Fruit fly (Drosophila melanogaster) whole organism, embryonic: ENCODE results near the gene anne.
A peak's percentile ranks its signal among the peaks of the same experiment; 100 is the strongest.

ENCODE experiments used
- ATbp ChIP-seq: fragments of 200-800 bp; sonication (Bioruptor generic); optimal IDR thresholded peaks from 2 replicates; lab custom pipeline; 2017; ENCODE audit warnings: missing biosample characterization, mild to moderate bottlenecking, missing genetic modification characterization, missing genetic modification reagents
- CG1024 ChIP-seq: fragments of 200-800 bp; sonication (Bioruptor generic); IDR thresholded peaks from 2 replicates; pipeline ENCODE4 v1.3.6; 2022; ENCODE audit warnings: missing biosample characterization, missing genetic modification characterization
- CG12104 ChIP-seq: fragments of 200-800 bp; sonication (Bioruptor generic); optimal IDR thresholded peaks from 3 replicates; lab custom pipeline; 2016; ENCODE audit warnings: missing biosample characterization, missing genetic modification characterization
- CG12391 ChIP-seq: fragments of 200-800 bp; sonication (Bioruptor generic); optimal IDR thresholded peaks from 3 replicates; lab custom pipeline; 2018; ENCODE audit warnings: missing biosample characterization, mild to moderate bottlenecking, missing genetic modification characterization, moderate library complexity
- CG14710 ChIP-seq: fragments of 200-800 bp; sonication (Bioruptor generic); optimal IDR thresholded peaks from 3 replicates; lab custom pipeline; 2019; ENCODE audit warnings: missing biosample characterization, mild to moderate bottlenecking, missing genetic modification characterization, moderate library complexity
- CG14860 ChIP-seq: fragments of 200-800 bp; sonication (Bioruptor generic); IDR thresholded peaks from 3 replicates; pipeline ENCODE4 v1.3.6; 2022; ENCODE audit warnings: missing biosample characterization, missing genetic modification characterization; ENCODE audit not compliant: partially characterized antibody
- CG15073 ChIP-seq: fragments of 200-800 bp; sonication (Bioruptor generic); optimal IDR thresholded peaks from 2 replicates; lab custom pipeline; 2016; ENCODE audit warnings: missing biosample characterization, missing genetic modification characterization
- CG1603 ChIP-seq: fragments of 200-800 bp; sonication (Bioruptor generic); optimal IDR thresholded peaks from 2 replicates; lab custom pipeline; 2019; ENCODE audit warnings: missing biosample characterization, mild to moderate bottlenecking, missing genetic modification characterization, moderate library complexity
- CG1647 ChIP-seq: fragments of 200-800 bp; sonication (Bioruptor generic); optimal IDR thresholded peaks from 3 replicates; lab custom pipeline; 2016; ENCODE audit warnings: missing biosample characterization, missing genetic modification characterization
- CG16813 ChIP-seq: fragments of 200-800 bp; sonication (Bioruptor generic); IDR thresholded peaks from 3 replicates; pipeline ENCODE4 v1.3.6; 2022; ENCODE audit warnings: missing biosample characterization, missing genetic modification characterization; ENCODE audit not compliant: partially characterized antibody
- CG17328 ChIP-seq: fragments of 200-800 bp; sonication (Bioruptor generic); IDR thresholded peaks from 2 replicates; pipeline ENCODE4 v1.3.6; 2022; ENCODE audit warnings: missing biosample characterization, missing genetic modification characterization
- CG17802 ChIP-seq: fragments of 200-800 bp; sonication (Bioruptor generic); optimal IDR thresholded peaks from 2 replicates; lab custom pipeline; 2018; ENCODE audit warnings: missing biosample characterization, mild to moderate bottlenecking, missing genetic modification characterization, moderate library complexity
- CG17912 ChIP-seq: fragments of 200-800 bp; sonication (Bioruptor generic); optimal IDR thresholded peaks from 2 replicates; lab custom pipeline; 2018; ENCODE audit warnings: missing biosample characterization, mild to moderate bottlenecking, missing genetic modification characterization
- CG2199 ChIP-seq: fragments of 200-800 bp; sonication (Bioruptor generic); IDR thresholded peaks from 3 replicates; pipeline ENCODE4 v1.3.6; 2022; ENCODE audit warnings: missing biosample characterization, missing genetic modification characterization
- CG31441 ChIP-seq: fragments of 200-800 bp; sonication (Bioruptor generic); IDR thresholded peaks from 2 replicates; pipeline ENCODE4 v1.3.6; 2022; ENCODE audit warnings: missing biosample characterization, missing genetic modification characterization
- CG4404 ChIP-seq: fragments of 200-800 bp; sonication (Bioruptor generic); IDR thresholded peaks from 2 replicates; pipeline ENCODE4 v1.3.6; 2022; ENCODE audit warnings: missing biosample characterization, missing genetic modification characterization
- CG7357 ChIP-seq: fragments of 200-800 bp; sonication (Bioruptor generic); IDR thresholded peaks from 3 replicates; pipeline ENCODE4 v1.3.6; 2022; ENCODE audit warnings: missing biosample characterization, missing genetic modification characterization
- CG8290 ChIP-seq, 3 experiments: fragments of 200-800 bp; sonication (Bioruptor generic); optimal IDR thresholded peaks; 2 replicates each; lab custom pipeline; 2016 to 2019; ENCODE audit warnings: missing biosample characterization in 3 of 3, missing genetic modification characterization in 3 of 3, mild to moderate bottlenecking in 2 of 3, moderate library complexity in 1 of 3
- CG8765 ChIP-seq: fragments of 200-800 bp; sonication (Bioruptor generic); IDR thresholded peaks from 2 replicates; pipeline ENCODE4 v1.3.6; 2022; ENCODE audit warnings: missing biosample characterization, missing genetic modification characterization
- CG9609 ChIP-seq: fragments of 200-800 bp; sonication (Bioruptor generic); optimal IDR thresholded peaks from 3 replicates; lab custom pipeline; 2016; ENCODE audit warnings: missing biosample characterization, missing genetic modification characterization
- CG9817 ChIP-seq: fragments of 200-800 bp; sonication (Bioruptor generic); optimal IDR thresholded peaks from 2 replicates; lab custom pipeline; 2018; ENCODE audit warnings: missing biosample characterization, mild to moderate bottlenecking, missing genetic modification characterization, moderate library complexity
- Dfd ChIP-seq, 2 experiments: fragments of >200 bp; optimal IDR thresholded peaks; 2 replicates each; lab custom pipeline; 2017; ENCODE audit warnings: missing biosample characterization in 2 of 2, missing genetic modification characterization in 2 of 2
- HmgD ChIP-seq: fragments of 200-800 bp; sonication (Bioruptor generic); optimal IDR thresholded peaks from 3 replicates; lab custom pipeline; 2016; ENCODE audit warnings: missing biosample characterization, missing genetic modification characterization
- Hmr ChIP-seq: fragments of 200-800 bp; sonication (Bioruptor generic); optimal IDR thresholded peaks from 3 replicates; lab custom pipeline; 2017; ENCODE audit warnings: mild to moderate bottlenecking, missing biosample characterization, missing genetic modification reagents, missing genetic modification characterization
- Hr39 ChIP-seq: fragments of >200 bp; optimal IDR thresholded peaks from 2 replicates; lab custom pipeline; 2017
- MTF-1 ChIP-seq: fragments of 200-800 bp; sonication (Bioruptor generic); optimal IDR thresholded peaks from 2 replicates; lab custom pipeline; 2018; ENCODE audit warnings: missing biosample characterization, mild to moderate bottlenecking, missing genetic modification characterization, borderline replicate concordance
- NC2β ChIP-seq: fragments of 200-800 bp; sonication (Bioruptor generic); optimal IDR thresholded peaks from 2 replicates; lab custom pipeline; 2016; ENCODE audit warnings: missing biosample characterization, missing genetic modification characterization
- Nf-YB ChIP-seq: fragments of 200-800 bp; sonication (Bioruptor generic); optimal IDR thresholded peaks from 3 replicates; lab custom pipeline; 2019; ENCODE audit warnings: missing biosample characterization, mild to moderate bottlenecking, missing genetic modification characterization, moderate library complexity
- Pdp1 ChIP-seq, 2 experiments: fragments of 200-800 bp; sonication (Bioruptor generic); optimal IDR thresholded peaks; 3 replicates each; lab custom pipeline; 2016; ENCODE audit warnings: missing biosample characterization in 2 of 2, missing genetic modification characterization in 2 of 2, mild to moderate bottlenecking in 1 of 2, moderate library complexity in 1 of 2
- ac ChIP-seq: fragments of 200-800 bp; sonication (Bioruptor generic); optimal IDR thresholded peaks from 3 replicates; lab custom pipeline; 2017; ENCODE audit warnings: missing biosample characterization, mild to moderate bottlenecking, missing genetic modification characterization
- btn ChIP-seq: fragments of 200-800 bp; sonication (Bioruptor generic); optimal IDR thresholded peaks from 2 replicates; lab custom pipeline; 2016; ENCODE audit warnings: missing biosample characterization, missing genetic modification characterization
- dmrt99B ChIP-seq: fragments of 200-800 bp; sonication (Bioruptor generic); optimal IDR thresholded peaks from 2 replicates; lab custom pipeline; 2018; ENCODE audit warnings: missing biosample characterization, mild to moderate bottlenecking, missing genetic modification characterization, moderate library complexity
- ewg ChIP-seq: fragments of 200-800 bp; sonication (Bioruptor generic); optimal IDR thresholded peaks from 3 replicates; lab custom pipeline; 2017; ENCODE audit warnings: mild to moderate bottlenecking, missing biosample characterization, missing genetic modification reagents, missing genetic modification characterization
- fd3F ChIP-seq: fragments of 200-800 bp; sonication (Bioruptor generic); optimal IDR thresholded peaks from 2 replicates; lab custom pipeline; 2018; ENCODE audit warnings: missing biosample characterization, mild to moderate bottlenecking, missing genetic modification characterization, moderate library complexity
- fru ChIP-seq: fragments of >200 bp; optimal IDR thresholded peaks from 2 replicates; lab custom pipeline; 2017
- fu2 ChIP-seq: fragments of 200-800 bp; sonication (Bioruptor generic); optimal IDR thresholded peaks from 2 replicates; lab custom pipeline; 2016; ENCODE audit warnings: missing biosample characterization, missing genetic modification characterization
- her ChIP-seq: fragments of 200-800 bp; sonication (Bioruptor generic); optimal IDR thresholded peaks from 2 replicates; lab custom pipeline; 2016; ENCODE audit warnings: missing biosample characterization, missing genetic modification characterization
- hkb ChIP-seq, 2 experiments: fragments of 200-800 bp in 1 of 2; fragments of >200 bp in 1 of 2; sonication (Bioruptor generic) in 1 of 2; IDR thresholded peaks in 1 of 2; optimal IDR thresholded peaks in 1 of 2; 2 replicates each; pipeline versions ENCODE4 v1.3.6 to Lab custom; 2017 to 2022; ENCODE audit warnings: missing biosample characterization in 1 of 2, missing genetic modification characterization in 1 of 2
- mam ChIP-seq: fragments of 200-800 bp; sonication (Bioruptor generic); optimal IDR thresholded peaks from 3 replicates; lab custom pipeline; 2016; ENCODE audit warnings: missing biosample characterization, missing genetic modification characterization
- pzg ChIP-seq: fragments of 200-800 bp; sonication (Bioruptor generic); optimal IDR thresholded peaks from 3 replicates; lab custom pipeline; 2018; ENCODE audit warnings: missing biosample characterization, mild to moderate bottlenecking, missing genetic modification characterization, moderate library complexity
- row ChIP-seq: fragments of 200-800 bp; sonication (Bioruptor generic); IDR thresholded peaks from 3 replicates; pipeline ENCODE4 v1.3.6; 2022; ENCODE audit warnings: missing biosample characterization, missing genetic modification characterization
- sens ChIP-seq: fragments of 200-800 bp; sonication (Bioruptor generic); peaks from one replicate; lab custom pipeline; 2016; ENCODE audit warnings: missing biosample characterization, missing genetic modification characterization
- seq ChIP-seq: fragments of 200-800 bp; sonication (Bioruptor generic); IDR thresholded peaks from 2 replicates; pipeline ENCODE4 v1.3.6; 2022; ENCODE audit warnings: missing biosample characterization, missing genetic modification characterization
- shn ChIP-seq: fragments of 200-800 bp; sonication (Bioruptor generic); optimal IDR thresholded peaks from 3 replicates; lab custom pipeline; 2016; ENCODE audit warnings: missing biosample characterization, missing genetic modification characterization
- ssp ChIP-seq: fragments of 200-800 bp; sonication (Bioruptor generic); IDR thresholded peaks from 2 replicates; pipeline ENCODE4 v1.3.6; 2022; ENCODE audit warnings: missing biosample characterization, missing genetic modification characterization
- stwl ChIP-seq: fragments of 200-800 bp; sonication (Bioruptor generic); optimal IDR thresholded peaks from 3 replicates; lab custom pipeline; 2018; ENCODE audit warnings: missing biosample characterization, mild to moderate bottlenecking, missing genetic modification characterization, moderate library complexity
- toy ChIP-seq: fragments of 200-800 bp; sonication (Bioruptor generic); IDR thresholded peaks from 2 replicates; pipeline ENCODE4 v1.3.6; 2022; ENCODE audit warnings: missing biosample characterization, missing genetic modification characterization
- trem ChIP-seq: fragments of 200-800 bp; optimal IDR thresholded peaks from 3 replicates; lab custom pipeline; 2019; ENCODE audit warnings: missing biosample characterization, mild to moderate bottlenecking, missing genetic modification characterization, moderate library complexity
- ttk ChIP-seq: fragments of 200-800 bp; sonication (Bioruptor generic); IDR thresholded peaks from 2 replicates; pipeline ENCODE4 v2.1.2; 2022; ENCODE audit warnings: missing biosample characterization, missing genetic modification characterization
- zen ChIP-seq: fragments of 200-800 bp; sonication (Bioruptor generic); optimal IDR thresholded peaks from 3 replicates; lab custom pipeline; 2018; ENCODE audit warnings: missing biosample characterization, mild to moderate bottlenecking, missing genetic modification characterization, moderate library complexity

Gene anne

DNA sequence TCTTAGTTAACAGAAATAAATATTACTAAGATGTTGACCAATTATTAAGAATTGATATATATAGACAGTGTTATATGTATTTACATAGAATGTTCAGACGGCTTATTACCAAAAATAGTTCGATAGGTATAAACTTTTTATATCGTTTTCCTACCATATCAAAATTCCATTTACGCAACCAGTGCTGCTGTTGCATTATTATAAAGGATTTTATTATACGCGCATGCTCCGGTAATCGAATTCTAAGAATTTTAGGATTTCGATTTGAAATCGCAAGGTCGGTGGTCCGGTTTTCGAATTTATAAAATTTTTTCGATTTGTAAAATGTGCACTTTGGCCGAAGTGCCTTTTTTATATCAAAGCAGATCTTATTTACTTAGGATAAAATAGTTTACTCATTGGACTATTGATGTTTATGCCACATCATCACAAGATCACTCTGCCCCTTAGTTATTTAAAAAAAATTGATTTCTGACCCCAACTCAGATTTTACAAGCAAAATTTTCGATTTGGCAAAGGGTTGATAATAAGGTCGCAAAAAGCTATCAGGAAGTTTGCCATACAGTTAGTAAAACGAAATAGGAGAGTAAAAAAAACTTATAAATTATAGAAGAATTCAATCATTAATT is 2.3 kb upstream of the anne start, which contains the start of gene Ank (continued):
- peak; percentile 96 for TF ChIP-seq ewg (GFP tag; lab: Kevin White, UChicago)
- TF ChIP-seq row (GFP tag; lab: Robert Waterston, UW), result peak; percentile 76
- TF ChIP-seq CG4404 (GFP tag; lab: Robert Waterston, UW), result no peak
- no peak for TF ChIP-seq her (GFP tag; lab: Kevin White, UChicago)
- no peak for TF ChIP-seq dmrt99B (tag; lab: Kevin White, UChicago)
- TF ChIP-seq Hmr (GFP tag; lab: Kevin White, UChicago), result no peak
- no peak for TF ChIP-seq NC2β (GFP tag; lab: Kevin White, UChicago)
- TF ChIP-seq CG17328 (GFP tag; lab: Robert Waterston, UW), result no peak
- TF ChIP-seq CG17912 (GFP tag; lab: Kevin White, UChicago), result no peak
- TF ChIP-seq zen, result peak; percentile 27
- TF ChIP-seq fd3F (GFP tag; lab: Kevin White, UChicago), result no peak
- no peak for TF ChIP-seq CG8290 (GFP tag; optimal IDR thresholded peaks at IDR 0.05; lab: Kevin White, UChicago)
- TF ChIP-seq CG8290 (tag; optimal IDR thresholded peaks at IDR 0.05; lab: Kevin White, UChicago), result peak in 1 of 2 experiments; percentile 10
- TF ChIP-seq CG12391 (tag; lab: Kevin White, UChicago), result no peak
- no peak for TF ChIP-seq seq (GFP tag; lab: Robert Waterston, UW)
- TF ChIP-seq shn (GFP tag; lab: Kevin White, UChicago), result no peak
- TF ChIP-seq CG9817 (tag; lab: Kevin White, UChicago), result no peak
- TF ChIP-seq CG31441 (GFP tag; lab: Robert Waterston, UW), result no peak
- TF ChIP-seq Nf-YB (GFP tag; lab: Kevin White, UChicago), result no peak
- no peak for TF ChIP-seq stwl (tag; lab: Kevin White, UChicago)
- TF ChIP-seq trem (tag; lab: Kevin White, UChicago), result peak; percentile 1
- TF ChIP-seq fu2 (GFP tag; lab: Kevin White, UChicago), result no peak
- TF ChIP-seq CG1024, result peak; percentile 98
- TF ChIP-seq CG1603 (tag; lab: Kevin White, UChicago), result peak; percentile 97
- TF ChIP-seq btn (GFP tag; lab: Kevin White, UChicago), result no peak
- TF ChIP-seq CG15073 (GFP tag; lab: Kevin White, UChicago), result no peak
- peak; percentile 44 for TF ChIP-seq pzg
- TF ChIP-seq CG2199 (GFP tag; lab: Robert Waterston, UW), result 0 out of 3 replicates have a peak, but pooled peaks have one; percentile 16
- TF ChIP-seq ssp, result peak; percentile 99
- TF ChIP-seq CG8765, result no peak
- TF ChIP-seq MTF-1 (GFP tag; lab: Kevin White, UChicago), result no peak
- no peak for TF ChIP-seq Hr39 (lab: Kevin White, UChicago)
- no peak for TF ChIP-seq toy (GFP tag; lab: Robert Waterston, UW)
- no peak for TF ChIP-seq mam
- TF ChIP-seq Pdp1 (GFP tag; optimal IDR thresholded peaks at IDR 0.05; lab: Kevin White, UChicago), result peak in 1 of 2 experiments; percentile 73
- no peak for TF ChIP-seq CG9609 (GFP tag; lab: Kevin White, UChicago)
- no peak for TF ChIP-seq CG12104 (GFP tag; lab: Kevin White, UChicago)
- TF ChIP-seq sens, result peak; percentile 68
- TF ChIP-seq CG14710 (tag; lab: Kevin White, UChicago), result peak; percentile 31
- TF ChIP-seq ttk (GFP tag; lab: Robert Waterston, UW), result no peak
- no peak for TF ChIP-seq ac (GFP tag; lab: Kevin White, UChicago)
- no peak for TF ChIP-seq hkb (optimal IDR thresholded peaks at IDR 0.05; lab: Kevin White, UChicago)
- TF ChIP-seq hkb (GFP tag; IDR thresholded peaks at IDR 0.05; lab: Robert Waterston, UW), result 0 out of 2 replicates have a peak, but pooled peaks have one; percentile 10
- TF ChIP-seq CG14860 (GFP tag; lab: Robert Waterston, UW), result no peak
- TF ChIP-seq Dfd (GFP tag; optimal IDR thresholded peaks at IDR 0.05; lab: Kevin White, UChicago), result peak in 1 of 2 experiments; percentile 35
- TF ChIP-seq CG17802 (tag; lab: Kevin White, UChicago), result peak; percentile 97
- TF ChIP-seq CG16813 (GFP tag; lab: Robert Waterston, UW), result peak; percentile 26; the same call in 1 of the 3 replicates
- no peak for TF ChIP-seq CG1647 (GFP tag; lab: Kevin White, UChicago)
- no peak for TF ChIP-seq ATbp (GFP tag; lab: Kevin White, UChicago)
- no peak for TF ChIP-seq fru (lab: Kevin White, UChicago)
- peak; percentile 95 for TF ChIP-seq CG7357 (GFP tag; lab: Robert Waterston, UW)
- no peak for TF ChIP-seq HmgD (GFP tag; lab: Kevin White, UChicago)
